ENCODE assay signal across 1 worm cellular context in genomic region chrIII:10907678-10908217, ce11.
TF ChIP-seq lines count a peak whose summit lies in the region.

No protein-coding gene starts in this region.

TF ChIP-seq in whole organism, L1 larva, 84 proteins besides CTCF, POLR2A, EP300 and RAD21 (continued from another document):
- peak in 2 of 3 experiments; percentile 27 to 62 for TF ChIP-seq dpl-1 (GFP tag; optimal IDR thresholded peaks at IDR 0.05; lab: Kevin White, UChicago)
- no peak for TF ChIP-seq elt-3 (tag; optimal IDR thresholded peaks at IDR 0.05; lab: Kevin White, UChicago)
- TF ChIP-seq grh-1 (GFP tag; IDR thresholded peaks at IDR 0.05; lab: Robert Waterston, UW) = no peak
- no peak for TF ChIP-seq nhr-19 (GFP tag; conservative IDR thresholded peaks at IDR 0.05; lab: Robert Waterston, UW)
- no peak for TF ChIP-seq nhr-84 (tag; optimal IDR thresholded peaks at IDR 0.05; lab: Kevin White, UChicago)
- TF ChIP-seq C34B4.2 (tag; optimal IDR thresholded peaks at IDR 0.05; lab: Kevin White, UChicago) = no peak
- no peak for TF ChIP-seq nhr-85 (tag; lab: Kevin White, UChicago)
- TF ChIP-seq ceh-90 (tag; optimal IDR thresholded peaks at IDR 0.05; lab: Kevin White, UChicago) = no peak
- no peak for TF ChIP-seq efl-1 (optimal IDR thresholded peaks at IDR 0.05; lab: Kevin White, UChicago)
- TF ChIP-seq efl-1 (GFP tag; optimal IDR thresholded peaks at IDR 0.05 in 1 of 2; lab: Kevin White, UChicago) = peak; percentile 40 to 97
- TF ChIP-seq ces-1 (GFP tag; optimal IDR thresholded peaks at IDR 0.05; lab: Kevin White, UChicago) = no peak
